Worm (Caenorhabditis elegans) whole organism, L2 larva: ENCODE measurements around the gene T04A8.13.

Experiments used
- ZK546.5 ChIP-seq: sonication (generic microtip); optimal IDR thresholded peaks from 2 replicates; lab custom pipeline; 2017; ENCODE audit warnings: missing biosample characterization, missing genetic modification characterization
- aly-2 ChIP-seq: fragments of 150-350 bp; optimal IDR thresholded peaks from 2 replicates; lab custom pipeline; 2014; ENCODE audit warnings: missing biosample characterization, missing genetic modification characterization
- ama-1 ChIP-seq: fragments of 150-350 bp; optimal IDR thresholded peaks from 2 replicates; lab custom pipeline; 2018; ENCODE audit warnings: inconsistent platforms
- blmp-1 ChIP-seq: sonication (generic microtip); optimal IDR thresholded peaks from 2 replicates; lab custom pipeline; 2017; ENCODE audit warnings: missing genetic modification characterization, mild to moderate bottlenecking, missing compliant biosample characterization, antibody characterized with exemption, moderate library complexity; ENCODE audit not compliant: insufficient read depth
- ceh-82 ChIP-seq: fragments of 150-350 bp; optimal IDR thresholded peaks from 2 replicates; lab custom pipeline; 2014; ENCODE audit warnings: missing biosample characterization, missing genetic modification characterization
- lin-11 ChIP-seq: fragments of 150-350 bp; sonication (generic microtip); optimal IDR thresholded peaks from 2 replicates; lab custom pipeline; 2014; ENCODE audit warnings: missing biosample characterization, missing genetic modification characterization, inconsistent platforms, mixed read lengths
- lin-13 ChIP-seq: fragments of 150-350 bp; optimal IDR thresholded peaks from 2 replicates; lab custom pipeline; 2014; ENCODE audit warnings: missing biosample characterization, missing genetic modification reagents, missing genetic modification characterization
- nhr-10 ChIP-seq: sonication (generic microtip); optimal IDR thresholded peaks from 2 replicates; lab custom pipeline; 2017; ENCODE audit warnings: missing biosample characterization, missing genetic modification characterization
- nhr-21 ChIP-seq: fragments of 150-350 bp; optimal IDR thresholded peaks from 2 replicates; lab custom pipeline; 2014; ENCODE audit warnings: missing biosample characterization, missing genetic modification characterization
- sma-9 ChIP-seq, 2 experiments: fragments of 150-350 bp in 1 of 2; sonication (generic microtip) in 1 of 2; optimal IDR thresholded peaks; 2 replicates each; lab custom pipeline; 2014 to 2016; ENCODE audit warnings: missing genetic modification characterization in 2 of 2, mild to moderate bottlenecking in 1 of 2, missing biosample characterization in 1 of 2, missing compliant biosample characterization in 1 of 2, missing genetic modification reagents in 1 of 2, moderate library complexity in 1 of 2
- unc-39 ChIP-seq: fragments of 150-350 bp; optimal IDR thresholded peaks from 2 replicates; lab custom pipeline; 2014; ENCODE audit warnings: missing biosample characterization, missing genetic modification characterization
- unc-55 ChIP-seq: fragments of 150-350 bp; sonication (generic microtip); optimal IDR thresholded peaks from 3 replicates; lab custom pipeline; 2014; ENCODE audit warnings: missing biosample characterization, missing genetic modification reagents, missing genetic modification characterization
- unc-62 ChIP-seq: fragments of 150-350 bp; optimal IDR thresholded peaks from 2 replicates; lab custom pipeline; 2014; ENCODE audit warnings: missing biosample characterization, missing genetic modification reagents, missing genetic modification characterization
- ztf-11 ChIP-seq: sonication (generic microtip); optimal IDR thresholded peaks from 2 replicates; lab custom pipeline; 2017; ENCODE audit warnings: missing biosample characterization, missing genetic modification characterization

DNA sequence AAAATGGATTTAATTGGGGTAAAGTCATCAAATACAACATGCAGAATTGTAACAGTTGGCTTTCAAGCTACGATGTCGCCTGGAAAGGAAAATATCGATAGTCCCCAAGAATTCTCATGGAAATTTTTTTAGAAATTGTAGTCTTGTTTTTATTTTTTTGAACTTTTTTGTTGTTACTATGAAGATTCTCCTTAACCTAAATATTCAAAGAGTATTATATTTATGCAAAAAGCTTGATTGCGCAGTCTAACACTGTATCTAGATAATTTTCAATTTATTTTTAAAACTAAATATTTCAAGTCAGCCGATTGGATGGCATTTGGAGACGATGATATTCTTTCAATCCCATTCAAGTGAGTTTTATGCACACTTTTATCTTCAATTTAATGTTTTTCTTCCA, 1.6 kb upstream of the T04A8.13 start, which contains the start of gene pgap-2:
- TF ChIP-seq lin-11 (tag; lab: Kevin White, UChicago) (no peak), ztf-11 (tag; lab: Kevin White, UChicago) (no peak), blmp-1 (tag; lab: Kevin White, UChicago) (no peak), ama-1 (lab: Kevin White, UChicago) (no peak), lin-13 (GFP tag; lab: Kevin White, UChicago) (no peak), nhr-21 (no peak), unc-55 (GFP tag; lab: Kevin White, UChicago) (no peak), unc-62 (no peak), unc-39 (no peak), ceh-82 (tag; lab: Kevin White, UChicago) (no peak), sma-9 (GFP tag; optimal IDR thresholded peaks at IDR 0.05; lab: Kevin White, UChicago) (no peak), sma-9 (tag; optimal IDR thresholded peaks at IDR 0.05; lab: Kevin White, UChicago) (no peak), aly-2 (tag; lab: Kevin White, UChicago) (no peak), nhr-10 (tag; lab: Kevin White, UChicago) (no peak), ZK546.5 (no peak)
